Fruit fly (Drosophila melanogaster) whole organism, embryonic: Measurements from ENCODE around the gene CG11695.
A peak's percentile ranks its signal among the peaks of the same experiment; 100 is the strongest.

Experiments used
- Atf6 ChIP-seq: fragments of 200-800 bp; sonication (Bioruptor generic); IDR thresholded peaks from 2 replicates; pipeline ENCODE4 v1.3.6; 2022; ENCODE audit warnings: missing biosample characterization, missing genetic modification characterization
- BEAF-32 ChIP-seq: fragments of 200-800 bp; sonication (Bioruptor generic); optimal IDR thresholded peaks from 3 replicates; lab custom pipeline; 2017; ENCODE audit warnings: missing biosample characterization, missing genetic modification characterization, mild to moderate bottlenecking, moderate library complexity, missing genetic modification reagents
- C15 ChIP-seq: fragments of 200-800 bp; sonication (Bioruptor generic); IDR thresholded peaks from 3 replicates; pipeline ENCODE4 v1.3.6; 2022; ENCODE audit warnings: missing biosample characterization, missing genetic modification characterization
- CG11398 ChIP-seq: fragments of 200-800 bp; sonication (Bioruptor generic); optimal IDR thresholded peaks from 2 replicates; lab custom pipeline; 2016; ENCODE audit warnings: missing biosample characterization, missing genetic modification characterization
- CG11560 ChIP-seq: fragments of 200-800 bp; sonication (Bioruptor generic); IDR thresholded peaks from 3 replicates; pipeline ENCODE4 v1.3.6; 2022; ENCODE audit warnings: missing biosample characterization, missing genetic modification characterization
- CG14441 ChIP-seq: fragments of 200-800 bp; sonication (Bioruptor generic); IDR thresholded peaks from 2 replicates; pipeline ENCODE4 v1.3.6; 2022; ENCODE audit warnings: missing biosample characterization, missing genetic modification characterization
- CG16815 ChIP-seq: fragments of 200-800 bp; sonication (Bioruptor generic); optimal IDR thresholded peaks from 3 replicates; lab custom pipeline; 2017; ENCODE audit warnings: missing biosample characterization, mild to moderate bottlenecking, missing genetic modification characterization
- CG17385 ChIP-seq: fragments of 200-800 bp; sonication (Bioruptor generic); optimal IDR thresholded peaks from 3 replicates; lab custom pipeline; 2018; ENCODE audit warnings: missing biosample characterization, mild to moderate bottlenecking, missing genetic modification characterization
- CG17802 ChIP-seq: fragments of 200-800 bp; sonication (Bioruptor generic); optimal IDR thresholded peaks from 2 replicates; lab custom pipeline; 2018; ENCODE audit warnings: missing biosample characterization, mild to moderate bottlenecking, missing genetic modification characterization, moderate library complexity
- CG18262 ChIP-seq: fragments of 200-800 bp; optimal IDR thresholded peaks from 3 replicates; lab custom pipeline; 2019; ENCODE audit warnings: missing biosample characterization, mild to moderate bottlenecking, missing genetic modification characterization, moderate library complexity
- CG4282 ChIP-seq: fragments of 200-800 bp; sonication (Bioruptor generic); optimal IDR thresholded peaks from 2 replicates; lab custom pipeline; 2016; ENCODE audit warnings: missing biosample characterization, missing genetic modification characterization
- CG4424 ChIP-seq: fragments of 200-800 bp; sonication (Bioruptor generic); optimal IDR thresholded peaks from 3 replicates; lab custom pipeline; 2016; ENCODE audit warnings: missing biosample characterization, missing genetic modification characterization
- CG6689 ChIP-seq: fragments of 200-800 bp; sonication (Bioruptor generic); IDR thresholded peaks from 2 replicates; pipeline ENCODE4 v1.3.6; 2022; ENCODE audit warnings: missing biosample characterization, missing genetic modification characterization
- CG7786 ChIP-seq: fragments of 200-800 bp; sonication (Bioruptor generic); optimal IDR thresholded peaks from 2 replicates; lab custom pipeline; 2016; ENCODE audit warnings: missing biosample characterization, missing genetic modification characterization
- CG7839 ChIP-seq: fragments of 200-800 bp; sonication (Bioruptor generic); optimal IDR thresholded peaks from 3 replicates; lab custom pipeline; 2018; ENCODE audit warnings: missing biosample characterization, mild to moderate bottlenecking, missing genetic modification characterization, moderate library complexity
- CG8388 ChIP-seq: fragments of 200-800 bp; sonication (Bioruptor generic); optimal IDR thresholded peaks from 2 replicates; lab custom pipeline; 2019; ENCODE audit warnings: missing biosample characterization, mild to moderate bottlenecking, missing genetic modification characterization, moderate library complexity
- CG9437 ChIP-seq: fragments of 200-800 bp; sonication (Bioruptor generic); optimal IDR thresholded peaks from 2 replicates; lab custom pipeline; 2018; ENCODE audit warnings: missing biosample characterization, mild to moderate bottlenecking, missing genetic modification characterization
- CG9727 ChIP-seq: fragments of 200-800 bp; sonication (Bioruptor generic); optimal IDR thresholded peaks from 3 replicates; lab custom pipeline; 2017; ENCODE audit warnings: missing biosample characterization, mild to moderate bottlenecking, missing genetic modification characterization
- CTCF ChIP-seq: fragments of 200-800 bp; sonication (Bioruptor generic); optimal IDR thresholded peaks from 2 replicates; lab custom pipeline; 2017; ENCODE audit warnings: missing biosample characterization, mild to moderate bottlenecking, missing genetic modification characterization, moderate library complexity
- Dll ChIP-seq: fragments of 200-800 bp; sonication (Bioruptor generic); IDR thresholded peaks from 4 replicates; pipeline ENCODE4 v1.3.6; 2022; ENCODE audit warnings: missing biosample characterization, missing genetic modification characterization; ENCODE audit not compliant: partially characterized antibody
- Doc2 ChIP-seq: fragments of 200-800 bp; sonication (Bioruptor generic); IDR thresholded peaks from 2 replicates; pipeline ENCODE4 v1.3.6; 2022; ENCODE audit warnings: missing biosample characterization, missing genetic modification characterization
- E2f1 ChIP-seq: fragments of 200-800 bp; sonication (Bioruptor generic); IDR thresholded peaks from 2 replicates; pipeline ENCODE4 v1.3.6; 2022; ENCODE audit warnings: missing biosample characterization, missing genetic modification characterization
- Hsf ChIP-seq: fragments of 200-800 bp; sonication (Bioruptor generic); optimal IDR thresholded peaks from 3 replicates; lab custom pipeline; 2016; ENCODE audit warnings: missing biosample characterization, missing genetic modification characterization
- MTF-1 ChIP-seq: fragments of 200-800 bp; sonication (Bioruptor generic); optimal IDR thresholded peaks from 2 replicates; lab custom pipeline; 2018; ENCODE audit warnings: missing biosample characterization, mild to moderate bottlenecking, missing genetic modification characterization, borderline replicate concordance
- Meics ChIP-seq: fragments of 200-800 bp; sonication (Bioruptor generic); optimal IDR thresholded peaks from 2 replicates; lab custom pipeline; 2017; ENCODE audit warnings: missing biosample characterization, mild to moderate bottlenecking, missing genetic modification characterization
- NfI ChIP-seq: fragments of 200-800 bp; sonication (Bioruptor generic); optimal IDR thresholded peaks from 3 replicates; lab custom pipeline; 2018; ENCODE audit warnings: missing biosample characterization, mild to moderate bottlenecking, missing genetic modification characterization, moderate library complexity
- Pdp1 ChIP-seq, 2 experiments: fragments of 200-800 bp; sonication (Bioruptor generic); optimal IDR thresholded peaks; 3 replicates each; lab custom pipeline; 2016; ENCODE audit warnings: missing biosample characterization in 2 of 2, missing genetic modification characterization in 2 of 2, mild to moderate bottlenecking in 1 of 2, moderate library complexity in 1 of 2
- Ptx1 ChIP-seq: fragments of 200-800 bp; sonication (Bioruptor generic); IDR thresholded peaks from 2 replicates; pipeline ENCODE4 v1.3.6; 2022; ENCODE audit warnings: missing biosample characterization, missing genetic modification characterization
- Six4 ChIP-seq: fragments of 200-800 bp; sonication (Bioruptor generic); optimal IDR thresholded peaks from 2 replicates; lab custom pipeline; 2016; ENCODE audit warnings: missing biosample characterization, missing genetic modification characterization
- Taf1 ChIP-seq: fragments of 200-800 bp; sonication (Bioruptor generic); IDR thresholded peaks from 2 replicates; pipeline ENCODE4 v1.3.6; 2022; ENCODE audit warnings: missing biosample characterization, missing genetic modification characterization
- al ChIP-seq: fragments of 200-800 bp; sonication (Bioruptor generic); IDR thresholded peaks from 2 replicates; pipeline ENCODE4 v1.3.6; 2022; ENCODE audit warnings: missing biosample characterization, missing genetic modification characterization
- ash1 ChIP-seq: fragments of 200-800 bp; sonication (Bioruptor generic); optimal IDR thresholded peaks from 2 replicates; lab custom pipeline; 2018; ENCODE audit warnings: missing biosample characterization, mild to moderate bottlenecking, missing genetic modification characterization
- bab2 ChIP-seq: fragments of 200-800 bp; sonication (Bioruptor generic); optimal IDR thresholded peaks from 2 replicates; lab custom pipeline; 2016; ENCODE audit warnings: missing biosample characterization, missing genetic modification characterization
- bcd ChIP-seq: fragments of 200-800 bp; sonication (Bioruptor generic); optimal IDR thresholded peaks from 2 replicates; lab custom pipeline; 2017; ENCODE audit warnings: missing biosample characterization, mild to moderate bottlenecking, missing genetic modification characterization
- crol ChIP-seq: fragments of 200-800 bp; sonication (Bioruptor generic); IDR thresholded peaks from 2 replicates; pipeline ENCODE4 v1.3.6; 2022; ENCODE audit warnings: missing biosample characterization, missing genetic modification characterization
- dpn ChIP-seq, 2 experiments: fragments of 200-800 bp; sonication (Bioruptor generic); optimal IDR thresholded peaks; 3 replicates each; lab custom pipeline; 2016; ENCODE audit warnings: missing biosample characterization in 2 of 2, missing genetic modification characterization in 2 of 2
- hkb ChIP-seq, 2 experiments: fragments of 200-800 bp in 1 of 2; fragments of >200 bp in 1 of 2; sonication (Bioruptor generic) in 1 of 2; IDR thresholded peaks in 1 of 2; optimal IDR thresholded peaks in 1 of 2; 2 replicates each; pipeline versions ENCODE4 v1.3.6 to Lab custom; 2017 to 2022; ENCODE audit warnings: missing biosample characterization in 1 of 2, missing genetic modification characterization in 1 of 2
- ind ChIP-seq: fragments of 200-800 bp; sonication (Bioruptor generic); optimal IDR thresholded peaks from 3 replicates; lab custom pipeline; 2016; ENCODE audit warnings: missing biosample characterization, missing genetic modification characterization
- kni ChIP-seq: fragments of 200-800 bp; sonication (Bioruptor generic); optimal IDR thresholded peaks from 3 replicates; lab custom pipeline; 2017; ENCODE audit warnings: mild to moderate bottlenecking, missing biosample characterization, missing genetic modification reagents, missing genetic modification characterization
- lilli ChIP-seq: fragments of 200-800 bp; sonication (Bioruptor generic); optimal IDR thresholded peaks from 3 replicates; lab custom pipeline; 2016; ENCODE audit warnings: missing biosample characterization, missing genetic modification characterization
- lola ChIP-seq, 3 experiments: fragments of >200 bp in 2 of 3; fragments of 200-800 bp in 1 of 3; sonication (Bioruptor generic) in 1 of 3; optimal IDR thresholded peaks; 2 replicates each; lab custom pipeline; 2017 to 2019; ENCODE audit warnings: missing biosample characterization in 3 of 3, missing genetic modification characterization in 3 of 3, mild to moderate bottlenecking in 1 of 3, moderate library complexity in 1 of 3
- mam ChIP-seq: fragments of 200-800 bp; sonication (Bioruptor generic); optimal IDR thresholded peaks from 3 replicates; lab custom pipeline; 2016; ENCODE audit warnings: missing biosample characterization, missing genetic modification characterization
- nerfin-1 ChIP-seq: fragments of 200-800 bp; sonication (Bioruptor generic); optimal IDR thresholded peaks from 3 replicates; lab custom pipeline; 2019; ENCODE audit warnings: missing biosample characterization, mild to moderate bottlenecking, missing genetic modification characterization, moderate library complexity
- onecut ChIP-seq: fragments of 200-800 bp; sonication (Bioruptor generic); IDR thresholded peaks from 2 replicates; pipeline ENCODE4 v1.3.6; 2022; ENCODE audit warnings: missing biosample characterization, missing genetic modification characterization
- pho ChIP-seq: fragments of 200-800 bp; sonication (Bioruptor generic); optimal IDR thresholded peaks from 2 replicates; lab custom pipeline; 2016; ENCODE audit warnings: missing biosample characterization, missing genetic modification characterization
- sima ChIP-seq: fragments of 200-800 bp; sonication (Bioruptor generic); optimal IDR thresholded peaks from 2 replicates; lab custom pipeline; 2016; ENCODE audit warnings: missing biosample characterization, missing genetic modification characterization
- slbo ChIP-seq: fragments of 200-800 bp; sonication (Bioruptor generic); IDR thresholded peaks from 2 replicates; pipeline ENCODE4 v1.3.6; 2022; ENCODE audit warnings: missing biosample characterization, missing genetic modification characterization
- tap ChIP-seq: fragments of 200-800 bp; optimal IDR thresholded peaks from 3 replicates; lab custom pipeline; 2019; ENCODE audit warnings: missing biosample characterization, mild to moderate bottlenecking, missing genetic modification characterization, moderate library complexity
- tio ChIP-seq: fragments of 200-800 bp; sonication (Bioruptor generic); optimal IDR thresholded peaks from 2 replicates; lab custom pipeline; 2017; ENCODE audit warnings: missing biosample characterization, missing genetic modification characterization, inconsistent platforms
- usp ChIP-seq: fragments of >200 bp; optimal IDR thresholded peaks from 2 replicates; lab custom pipeline; 2017; ENCODE audit warnings: missing biosample characterization, missing genetic modification characterization
- vvl ChIP-seq: fragments of 200-800 bp; sonication (Bioruptor generic); IDR thresholded peaks from 2 replicates; pipeline ENCODE4 v1.3.6; 2022; ENCODE audit warnings: missing biosample characterization, missing genetic modification characterization

The CG11695 gene

DNA sequence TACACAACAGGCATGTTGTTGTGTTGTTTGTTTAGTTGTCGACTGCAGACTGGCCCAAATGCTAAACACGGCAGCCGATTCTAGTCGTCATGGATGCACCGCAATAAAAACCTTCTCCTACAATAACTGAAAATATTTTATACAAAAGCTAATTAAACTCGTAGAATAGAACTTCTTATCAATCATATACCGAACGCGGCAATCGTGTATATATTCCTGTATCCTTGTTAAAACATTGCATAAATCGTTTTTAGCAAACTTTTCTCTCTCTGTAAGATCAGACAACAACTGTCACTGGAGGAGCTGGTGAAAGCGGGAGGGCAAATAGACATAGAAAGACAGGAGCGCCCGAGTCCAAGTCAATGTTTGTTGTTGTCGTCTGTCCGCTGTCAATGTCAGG, 28.0 kb upstream of the CG11695 start (continued):
- no peak for TF ChIP-seq Taf1 (GFP tag; lab: Robert Waterston, UW)
- TF ChIP-seq C15: no peak
- TF ChIP-seq CG6689: peak; percentile 38; the same call in 1 of the 2 replicates
- peak; percentile 17 for TF ChIP-seq tap (tag; lab: Kevin White, UChicago)
- TF ChIP-seq lola (GFP tag; optimal IDR thresholded peaks at IDR 0.05; lab: Kevin White, UChicago): peak in 1 of 3 experiments; percentile 68
- TF ChIP-seq Pdp1 (GFP tag; optimal IDR thresholded peaks at IDR 0.05; lab: Kevin White, UChicago): peak; percentile 40 to 42
- no peak for TF ChIP-seq CG11560 (tag; lab: Robert Waterston, UW)
- no peak for TF ChIP-seq CG14441 (GFP tag; lab: Robert Waterston, UW)
- TF ChIP-seq CG16815: peak; percentile 23
- TF ChIP-seq BEAF-32 (GFP tag; lab: Kevin White, UChicago): no peak
- no peak for TF ChIP-seq ash1 (GFP tag; lab: Kevin White, UChicago)
- peak; percentile 30 for TF ChIP-seq Hsf
- TF ChIP-seq usp (GFP tag; lab: Kevin White, UChicago): no peak
- peak in 1 of 2 experiments; percentile 21 for TF ChIP-seq dpn (GFP tag; optimal IDR thresholded peaks at IDR 0.05; lab: Kevin White, UChicago)
- no peak for TF ChIP-seq pho
- TF ChIP-seq MTF-1: peak; percentile 30
- peak; percentile 50 for TF ChIP-seq CG8388
- TF ChIP-seq ind (GFP tag; lab: Kevin White, UChicago): peak; percentile 18
- TF ChIP-seq Six4 (GFP tag; lab: Kevin White, UChicago): peak; percentile 33
- TF ChIP-seq bcd (GFP tag; lab: Kevin White, UChicago): peak; percentile 8
- peak; percentile 50 for TF ChIP-seq CG4424 (GFP tag; lab: Kevin White, UChicago)
- TF ChIP-seq E2f1 (GFP tag; lab: Robert Waterston, UW): no peak
- no peak for TF ChIP-seq nerfin-1 (tag; lab: Kevin White, UChicago)
- TF ChIP-seq kni (GFP tag; lab: Kevin White, UChicago): peak; percentile 20
- TF ChIP-seq onecut (GFP tag; lab: Robert Waterston, UW): 0 out of 2 replicates have a peak, but pooled peaks have one; percentile 24
- TF ChIP-seq CG17802 (tag; lab: Kevin White, UChicago): peak; percentile 29

DNA sequence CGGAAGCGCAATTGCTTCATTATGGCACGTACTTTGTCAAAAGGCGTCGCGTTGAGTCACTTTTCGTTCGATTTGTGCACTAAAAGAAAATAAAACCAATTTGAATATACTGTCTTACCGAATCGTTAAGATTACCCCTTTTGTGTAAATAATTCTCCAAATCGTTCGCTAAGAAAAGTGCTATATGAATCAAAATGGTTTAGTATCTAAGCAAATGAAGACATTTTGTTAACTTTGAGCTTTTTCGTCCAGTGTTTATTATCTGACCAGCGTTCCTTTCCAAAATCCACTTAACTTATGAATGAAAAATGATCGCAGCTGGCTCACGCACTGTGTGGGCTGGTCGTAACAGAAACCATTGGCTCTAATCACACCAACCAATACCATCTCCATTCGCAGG, 26.6 kb upstream of the CG11695 start:
- no peak for TF ChIP-seq crol (GFP tag; lab: Robert Waterston, UW)
- no peak; the same call in 1 of the 2 replicates for TF ChIP-seq vvl (GFP tag; lab: Robert Waterston, UW)
- TF ChIP-seq Ptx1: 0 out of 2 replicates have a peak, but pooled peaks have one; percentile 34
- TF ChIP-seq CG17385: peak; percentile 5
- TF ChIP-seq Doc2 (GFP tag; lab: Robert Waterston, UW): no peak
- TF ChIP-seq sima (GFP tag; lab: Kevin White, UChicago): no peak
- peak; percentile 8 for TF ChIP-seq CG7786 (GFP tag; lab: Kevin White, UChicago)
- TF ChIP-seq lilli: peak; percentile 43
- TF ChIP-seq slbo: peak; percentile 47
- no peak for TF ChIP-seq Dll (GFP tag; lab: Robert Waterston, UW)
- TF ChIP-seq CTCF (GFP tag; lab: Kevin White, UChicago): no peak
- no peak for TF ChIP-seq hkb (optimal IDR thresholded peaks at IDR 0.05; lab: Kevin White, UChicago)
- 0 out of 2 replicates have a peak, but pooled peaks have one; percentile 29 for TF ChIP-seq hkb (GFP tag; IDR thresholded peaks at IDR 0.05; lab: Robert Waterston, UW)
- TF ChIP-seq al (GFP tag; lab: Robert Waterston, UW): no peak
- TF ChIP-seq CG9437 (GFP tag; lab: Kevin White, UChicago): no peak
- peak; percentile 35 for TF ChIP-seq mam (GFP tag; lab: Kevin White, UChicago)
- peak; percentile 33 for TF ChIP-seq CG7839 (tag; lab: Kevin White, UChicago)
- peak; percentile 40 for TF ChIP-seq Meics
- peak; percentile 34 for TF ChIP-seq bab2
- TF ChIP-seq CG4282 (GFP tag; lab: Kevin White, UChicago): no peak
- peak; percentile 49; the same call in 1 of the 2 replicates for TF ChIP-seq Atf6 (GFP tag; lab: Robert Waterston, UW)
- peak; percentile 11 for TF ChIP-seq CG9727 (GFP tag; lab: Kevin White, UChicago)
- TF ChIP-seq dpn (GFP tag; optimal IDR thresholded peaks at IDR 0.05; lab: Kevin White, UChicago): peak in 1 of 2 experiments; percentile 24
- TF ChIP-seq CG18262: no peak
- TF ChIP-seq CG11398 (GFP tag; lab: Kevin White, UChicago): no peak
- TF ChIP-seq NfI (GFP tag; lab: Kevin White, UChicago): peak; percentile 22
- no peak for TF ChIP-seq tio (GFP tag; lab: Kevin White, UChicago)
